Worm (Caenorhabditis elegans) whole organism, early embryonic: ENCODE results near the gene C17G10.13.

ENCODE experiments used
- B0310.2 ChIP-seq: sonication (generic microtip); optimal IDR thresholded peaks from 2 replicates; lab custom pipeline; 2016; ENCODE audit warnings: mild to moderate bottlenecking, missing genetic modification characterization, missing compliant biosample characterization
- F13C5.2 ChIP-seq: sonication (generic microtip); optimal IDR thresholded peaks from 2 replicates; lab custom pipeline; 2017; ENCODE audit warnings: mild to moderate bottlenecking, missing genetic modification characterization, inconsistent platforms, missing compliant biosample characterization
- aly-1 ChIP-seq: sonication (generic microtip); optimal IDR thresholded peaks from 2 replicates; lab custom pipeline; 2016; ENCODE audit warnings: missing genetic modification characterization, missing compliant biosample characterization
- ama-1 ChIP-seq: fragments of 150-350 bp; optimal IDR thresholded peaks from 2 replicates; lab custom pipeline; 2014
- ceh-36 ChIP-seq: sonication (generic microtip); optimal IDR thresholded peaks from 2 replicates; lab custom pipeline; 2016; ENCODE audit warnings: missing genetic modification characterization, inconsistent platforms, missing compliant biosample characterization
- flt-1 ChIP-seq: fragments of 200-800 bp; sonication (Bioruptor generic); IDR thresholded peaks from 2 replicates; pipeline ENCODE4 v1.3.6; 2022; ENCODE audit warnings: missing genetic modification characterization, missing compliant biosample characterization
- pes-1 ChIP-seq: fragments of 200-800 bp; sonication (Bioruptor generic); IDR thresholded peaks from 2 replicates; pipeline ENCODE4 v1.3.6; 2022; ENCODE audit warnings: missing genetic modification reagents, missing genetic modification characterization, missing compliant biosample characterization
- tra-4 ChIP-seq: sonication (generic microtip); optimal IDR thresholded peaks from 2 replicates; lab custom pipeline; 2017; ENCODE audit warnings: missing genetic modification characterization, missing compliant biosample characterization

- TF ChIP-seq flt-1 (peak; percentile 73), ama-1 (lab: Kevin White, UChicago) (no peak), aly-1 (tag; lab: Kevin White, UChicago) (no peak), F13C5.2 (tag; lab: Kevin White, UChicago) (peak; percentile 33), B0310.2 (tag; lab: Kevin White, UChicago) (peak; percentile 27), tra-4 (tag; lab: Kevin White, UChicago) (no peak), pes-1 (no peak), ceh-36 (peak; percentile 33)
Observed at ce11 chrII:5577060-5577459, 12.5 kb downstream of the C17G10.13 start.
